Fruit fly (Drosophila melanogaster) S2 (cell line): ENCODE data around the gene CG7632.

Source experiments
- CG8478 ChIP-seq: fragments of >200 bp; optimal IDR thresholded peaks from 2 replicates; lab custom pipeline; 2018
- CTCF ChIP-seq, 2 experiments: fragments of >200 bp; optimal IDR thresholded peaks; 2 replicates each; lab custom pipeline; 2018

dm6 chr3L:21346463-21347196 is 42.1 kb downstream of the CG7632 start:
- no peak for TF ChIP-seq CG8478
- TF ChIP-seq CTCF (optimal IDR thresholded peaks at IDR 0.05; lab: Kevin White, UChicago): no peak
